Worm (Caenorhabditis elegans): ENCODE measurements around the gene cank-26.

DNA sequence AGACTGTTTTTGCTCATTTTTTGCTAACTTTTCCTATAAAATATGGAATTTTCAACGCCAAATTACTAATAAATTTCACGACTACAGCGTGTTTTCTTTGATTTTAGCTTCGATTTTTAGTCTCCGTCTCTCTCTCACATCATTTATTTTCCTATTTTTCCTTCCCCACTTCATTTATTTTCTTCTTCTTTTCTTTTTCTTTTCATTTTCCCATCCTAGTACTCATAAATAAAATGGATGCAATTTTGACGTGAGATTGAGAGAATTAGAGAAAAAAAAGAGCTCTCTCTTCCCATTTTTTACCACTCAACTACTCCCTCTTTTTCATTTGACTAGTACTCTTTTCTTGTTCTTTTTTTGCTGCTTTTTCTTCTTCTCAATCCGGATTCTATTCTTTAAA lies 14.6 kb downstream of the cank-26 start:
- TF ChIP-seq sptf-1 (tag; optimal IDR thresholded peaks at IDR 0.05), result no peak
- peak; percentile 74 for TF ChIP-seq zag-1 (tag; optimal IDR thresholded peaks at IDR 0.05)
- no peak for TF ChIP-seq unc-62 (GFP tag; optimal IDR thresholded peaks at IDR 0.05)
- TF ChIP-seq mep-1 (tag; optimal IDR thresholded peaks at IDR 0.05), result no peak
- TF ChIP-seq ceh-63 (GFP tag; optimal IDR thresholded peaks at IDR 0.05), result no peak
- no peak for TF ChIP-seq snpc-4 (tag; optimal IDR thresholded peaks at IDR 0.05)
- TF ChIP-seq nhr-12 (tag; optimal IDR thresholded peaks at IDR 0.05), result no peak
- TF ChIP-seq skn-1 (tag; optimal IDR thresholded peaks at IDR 0.05), result no peak
- TF ChIP-seq aly-2 (tag; optimal IDR thresholded peaks at IDR 0.05), result no peak
